Fruit fly (Drosophila melanogaster) whole organism, wandering third instar larva: ENCODE results near the gene eIF5B.

Experiments
- Abd-B ChIP-seq: fragments of >200 bp; optimal IDR thresholded peaks from 2 replicates; lab custom pipeline; 2017; ENCODE audit warnings: missing biosample characterization, missing genetic modification characterization
- CG32264 ChIP-seq: fragments of 200-800 bp; sonication (Bioruptor generic); optimal IDR thresholded peaks from 2 replicates; lab custom pipeline; 2016; ENCODE audit warnings: missing biosample characterization, missing genetic modification characterization
- CG9705 ChIP-seq: fragments of 200-800 bp; sonication (Bioruptor generic); optimal IDR thresholded peaks from 2 replicates; lab custom pipeline; 2018; ENCODE audit warnings: missing biosample characterization, mild to moderate bottlenecking, missing genetic modification characterization
- CrebA ChIP-seq: fragments of 200-800 bp; sonication (Bioruptor generic); optimal IDR thresholded peaks from 2 replicates; lab custom pipeline; 2016; ENCODE audit warnings: missing biosample characterization, mild to moderate bottlenecking, missing genetic modification characterization, borderline replicate concordance
- Dfd ChIP-seq: fragments of >200 bp; optimal IDR thresholded peaks from 2 replicates; lab custom pipeline; 2017; ENCODE audit warnings: missing biosample characterization, missing genetic modification characterization
- Dif ChIP-seq: fragments of 200-275, 200-300 bp; sonication (Bioruptor generic); optimal IDR thresholded peaks from 2 replicates; lab custom pipeline; 2018; ENCODE audit warnings: missing biosample characterization, missing genetic modification characterization; ENCODE audit not compliant: partially characterized antibody
- GATAd ChIP-seq: sonication (Bioruptor generic); optimal IDR thresholded peaks from 2 replicates; lab custom pipeline; 2016; ENCODE audit warnings: missing biosample characterization, missing genetic modification characterization
- HLH106 ChIP-seq: fragments of 200-800 bp; optimal IDR thresholded peaks from 3 replicates; lab custom pipeline; 2019; ENCODE audit warnings: missing biosample characterization, mild to moderate bottlenecking, missing genetic modification characterization, moderate library complexity
- Hnf4 ChIP-seq: fragments of 200-800 bp; sonication (Bioruptor generic); optimal IDR thresholded peaks from 2 replicates; lab custom pipeline; 2016; ENCODE audit warnings: missing biosample characterization, mild to moderate bottlenecking, missing genetic modification characterization
- Hr78 ChIP-seq: fragments of >200 bp; optimal IDR thresholded peaks from 2 replicates; lab custom pipeline; 2017; ENCODE audit warnings: missing biosample characterization, missing genetic modification characterization
- Hr83 ChIP-seq: fragments of 200-300 bp; sonication (Bioruptor generic); optimal IDR thresholded peaks from 2 replicates; lab custom pipeline; 2016; ENCODE audit warnings: missing biosample characterization, mild to moderate bottlenecking, missing genetic modification characterization, moderate library complexity; ENCODE audit not compliant: poor library complexity, severe bottlenecking
- Jra ChIP-seq: sonication (Bioruptor generic); optimal IDR thresholded peaks from 2 replicates; lab custom pipeline; 2016; ENCODE audit warnings: missing biosample characterization, missing genetic modification characterization
- Mio ChIP-seq: sonication (Bioruptor generic); optimal IDR thresholded peaks from 2 replicates; lab custom pipeline; 2016; ENCODE audit warnings: missing biosample characterization, missing genetic modification characterization
- Myc ChIP-seq: fragments of >200 bp; optimal IDR thresholded peaks from 2 replicates; lab custom pipeline; 2017
- N ChIP-seq: fragments of >200 bp; optimal IDR thresholded peaks from 2 replicates; lab custom pipeline; 2018; ENCODE audit warnings: missing biosample characterization, missing external identifiers, missing genetic modification characterization
- OdsH ChIP-seq: fragments of 200-800 bp; sonication (Bioruptor generic); optimal IDR thresholded peaks from 2 replicates; lab custom pipeline; 2016; ENCODE audit warnings: missing biosample characterization, mild to moderate bottlenecking, missing genetic modification characterization
- Rel ChIP-seq, 2 experiments: fragments of 200-800 bp; sonication (Bioruptor generic) in 1 of 2; optimal IDR thresholded peaks; 2 replicates in 1 of 2; 3 replicates in 1 of 2; lab custom pipeline; 2016 to 2019; ENCODE audit warnings: mild to moderate bottlenecking in 2 of 2, missing biosample characterization in 2 of 2, missing genetic modification characterization in 2 of 2, moderate library complexity in 1 of 2
- Sp1 ChIP-seq: fragments of 200-800 bp; sonication (Bioruptor generic); optimal IDR thresholded peaks from 3 replicates; lab custom pipeline; 2019; ENCODE audit warnings: missing biosample characterization, mild to moderate bottlenecking, missing genetic modification characterization, moderate library complexity
- Vsx2 ChIP-seq: fragments of 200-300, 225-300 bp; sonication (Bioruptor generic); optimal IDR thresholded peaks from 2 replicates; lab custom pipeline; 2018; ENCODE audit warnings: missing biosample characterization, missing genetic modification characterization; ENCODE audit not compliant: partially characterized antibody
- br ChIP-seq: fragments of 200-800 bp; sonication (Bioruptor generic); optimal IDR thresholded peaks from 2 replicates; lab custom pipeline; 2016; ENCODE audit warnings: missing biosample characterization, missing genetic modification characterization
- brk ChIP-seq: fragments of 200-800 bp; sonication (Bioruptor generic); optimal IDR thresholded peaks from 2 replicates; lab custom pipeline; 2016; ENCODE audit warnings: missing biosample characterization, mild to moderate bottlenecking, missing genetic modification characterization
- dl ChIP-seq, 2 experiments: fragments of 175-275, 200-275 bp in 1 of 2; fragments of 200-275 bp in 1 of 2; sonication (Bioruptor generic); optimal IDR thresholded peaks; lab custom pipeline; 2018; ENCODE audit warnings: mild to moderate bottlenecking in 2 of 2, missing biosample characterization in 2 of 2, missing genetic modification characterization in 2 of 2, moderate library complexity in 2 of 2; ENCODE audit not compliant: partially characterized antibody in 2 of 2, insufficient read depth in 1 of 2
- dmrt93B ChIP-seq: fragments of 200-800 bp; sonication (Bioruptor generic); optimal IDR thresholded peaks from 2 replicates; lab custom pipeline; 2018; ENCODE audit warnings: missing biosample characterization, mild to moderate bottlenecking, missing genetic modification characterization
- dsf ChIP-seq: sonication (Bioruptor generic); optimal IDR thresholded peaks from 2 replicates; lab custom pipeline; 2016; ENCODE audit warnings: missing biosample characterization, missing genetic modification characterization, borderline replicate concordance
- ey ChIP-seq: fragments of 200-800 bp; sonication (Bioruptor generic); optimal IDR thresholded peaks from 2 replicates; lab custom pipeline; 2016; ENCODE audit warnings: missing biosample characterization, missing genetic modification characterization
- foxo ChIP-seq, 2 experiments: fragments of 200-800 bp; sonication (Bioruptor generic); optimal IDR thresholded peaks; 2 replicates in 1 of 2; 3 replicates in 1 of 2; lab custom pipeline; 2016 to 2017; ENCODE audit warnings: missing biosample characterization in 2 of 2, missing genetic modification characterization in 2 of 2
- fru ChIP-seq: fragments of 200-800 bp; sonication (Bioruptor generic); optimal IDR thresholded peaks from 3 replicates; lab custom pipeline; 2016; ENCODE audit warnings: missing biosample characterization, mild to moderate bottlenecking, missing genetic modification characterization
- h ChIP-seq: fragments of 200-800 bp; sonication (Bioruptor generic); optimal IDR thresholded peaks from 3 replicates; lab custom pipeline; 2016; ENCODE audit warnings: missing biosample characterization, mild to moderate bottlenecking, missing genetic modification characterization
- jim ChIP-seq: fragments of 175-275, 200-325 bp; sonication (Bioruptor generic); optimal IDR thresholded peaks from 2 replicates; lab custom pipeline; 2016; ENCODE audit warnings: missing biosample characterization, mild to moderate bottlenecking, missing genetic modification characterization
- lola ChIP-seq: fragments of >200 bp; optimal IDR thresholded peaks from 2 replicates; lab custom pipeline; 2017; ENCODE audit warnings: missing biosample characterization, missing genetic modification characterization
- pan ChIP-seq: fragments of >200 bp; optimal IDR thresholded peaks from 2 replicates; lab custom pipeline; 2017
- psq ChIP-seq: fragments of 200-800 bp; sonication (Bioruptor generic); optimal IDR thresholded peaks from 3 replicates; lab custom pipeline; 2017; ENCODE audit warnings: missing biosample characterization, mild to moderate bottlenecking, missing genetic modification characterization, moderate library complexity
- rgr ChIP-seq: fragments of 200-800 bp; sonication (Bioruptor generic); optimal IDR thresholded peaks from 3 replicates; lab custom pipeline; 2016; ENCODE audit warnings: missing biosample characterization, mild to moderate bottlenecking, missing genetic modification characterization
- sage ChIP-seq: fragments of 200-800 bp; sonication (Bioruptor generic); optimal IDR thresholded peaks from 2 replicates; lab custom pipeline; 2016; ENCODE audit warnings: missing biosample characterization, mild to moderate bottlenecking, missing genetic modification characterization
- sv ChIP-seq: fragments of 200-800 bp; sonication (Bioruptor generic); optimal IDR thresholded peaks from 3 replicates; lab custom pipeline; 2016; ENCODE audit warnings: missing biosample characterization, missing genetic modification characterization
- tai ChIP-seq: sonication (Bioruptor generic); optimal IDR thresholded peaks from 2 replicates; lab custom pipeline; 2016; ENCODE audit warnings: missing biosample characterization, missing genetic modification characterization
- usp ChIP-seq: fragments of >200 bp; optimal IDR thresholded peaks from 2 replicates; lab custom pipeline; 2017; ENCODE audit warnings: missing biosample characterization, missing genetic modification characterization
- woc ChIP-seq: sonication (Bioruptor generic); optimal IDR thresholded peaks from 2 replicates; lab custom pipeline; 2016; ENCODE audit warnings: missing biosample characterization, mild to moderate bottlenecking, missing genetic modification characterization

eIF5B gene

DNA sequence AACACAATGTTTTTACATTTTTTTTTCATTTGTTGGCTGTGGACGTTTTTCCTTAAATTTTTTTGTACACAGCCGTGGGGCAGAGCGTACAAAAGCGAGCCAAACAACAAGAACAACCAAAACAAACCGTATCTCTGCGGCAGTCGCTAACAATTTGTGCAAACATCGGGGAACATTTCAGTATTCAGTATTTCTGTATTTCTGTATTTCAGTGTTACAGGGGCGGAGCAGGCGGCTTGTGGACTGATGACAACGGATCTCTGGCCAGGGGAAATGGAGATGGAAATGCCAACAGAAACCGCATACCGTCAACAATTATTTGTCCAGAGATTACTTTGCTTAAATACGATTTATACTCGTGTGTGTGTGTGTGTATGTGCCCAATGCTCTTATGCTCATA is 70.3 kb downstream of the eIF5B start:
- TF ChIP-seq Myc (lab: Kevin White, UChicago) (no peak), psq (GFP tag; lab: Kevin White, UChicago) (no peak), Dfd (GFP tag; lab: Kevin White, UChicago) (no peak), h (peak; percentile 8), rgr (GFP tag; lab: Kevin White, UChicago) (no peak), Mio (GFP tag; lab: Kevin White, UChicago) (no peak), fru (GFP tag; lab: Kevin White, UChicago) (peak; percentile 2), brk (GFP tag; lab: Kevin White, UChicago) (no peak), Rel (GFP tag; optimal IDR thresholded peaks at IDR 0.05; lab: Kevin White, UChicago) (no peak), Rel (tag; optimal IDR thresholded peaks at IDR 0.05; lab: Kevin White, UChicago) (no peak), Hr83 (GFP tag; lab: Kevin White, UChicago) (no peak), Dif (GFP tag; lab: Kevin White, UChicago) (no peak), lola (GFP tag; lab: Kevin White, UChicago) (no peak), Abd-B (no peak), CG9705 (GFP tag; lab: Kevin White, UChicago) (no peak), GATAd (GFP tag; lab: Kevin White, UChicago) (no peak)

DNA sequence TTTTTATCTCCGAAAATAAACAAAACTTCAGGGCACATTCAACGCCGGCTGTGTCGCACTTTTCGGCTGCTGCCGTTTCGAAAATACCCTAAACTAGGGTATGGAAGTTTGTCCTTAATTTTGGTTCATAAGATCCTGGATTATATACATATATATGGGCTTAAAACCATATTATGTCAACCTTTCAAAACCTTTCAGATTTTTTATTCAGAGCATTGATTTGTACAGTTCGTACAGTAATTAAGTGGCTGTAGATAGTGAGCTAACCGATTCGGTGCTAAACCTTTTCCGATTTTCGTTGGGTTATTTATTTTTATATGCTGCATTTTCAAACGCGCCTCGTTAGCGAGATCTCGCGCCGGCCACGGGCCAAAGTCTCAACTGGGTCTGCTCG is 71.1 kb downstream of the eIF5B start:
- TF ChIP-seq sage (GFP tag; lab: Kevin White, UChicago), result peak; percentile 82
- TF ChIP-seq GATAd (GFP tag; lab: Kevin White, UChicago), result no peak
- TF ChIP-seq Rel (GFP tag; optimal IDR thresholded peaks at IDR 0.05; lab: Kevin White, UChicago), result no peak
- TF ChIP-seq Rel (tag; optimal IDR thresholded peaks at IDR 0.05; lab: Kevin White, UChicago), result peak; percentile 18
- TF ChIP-seq dl (GFP tag; optimal IDR thresholded peaks at IDR 0.05; lab: Kevin White, UChicago; ENCODE audit: insufficient read depth in 1 of 2, partially characterized antibody in 2 of 2), result no peak
- TF ChIP-seq pan, result no peak
- peak; percentile 92 for TF ChIP-seq h
- TF ChIP-seq OdsH (GFP tag; lab: Kevin White, UChicago), result peak; percentile 48
- no peak for TF ChIP-seq Hr83 (GFP tag; lab: Kevin White, UChicago)
- peak; percentile 39 for TF ChIP-seq psq (GFP tag; lab: Kevin White, UChicago)
- no peak for TF ChIP-seq dsf
- TF ChIP-seq N, result no peak
- no peak for TF ChIP-seq tai (GFP tag; lab: Kevin White, UChicago)
- no peak for TF ChIP-seq CG9705 (GFP tag; lab: Kevin White, UChicago)
- TF ChIP-seq brk (GFP tag; lab: Kevin White, UChicago), result no peak
- peak; percentile 28 for TF ChIP-seq CrebA (GFP tag; lab: Kevin White, UChicago)
- peak; percentile 73 for TF ChIP-seq HLH106
- TF ChIP-seq br (GFP tag; lab: Kevin White, UChicago), result peak; percentile 34
- TF ChIP-seq Mio (GFP tag; lab: Kevin White, UChicago), result no peak
- peak; percentile 31 for TF ChIP-seq rgr (GFP tag; lab: Kevin White, UChicago)
- no peak for TF ChIP-seq Myc (lab: Kevin White, UChicago)
- TF ChIP-seq Abd-B, result no peak
- peak; percentile 24 to 87 for TF ChIP-seq foxo (GFP tag; optimal IDR thresholded peaks at IDR 0.05; lab: Kevin White, UChicago)
- no peak for TF ChIP-seq usp (GFP tag; lab: Kevin White, UChicago)
- peak; percentile 34 for TF ChIP-seq Jra (GFP tag; lab: Kevin White, UChicago)
- TF ChIP-seq CG32264, result peak; percentile 72
- no peak for TF ChIP-seq Hr78 (GFP tag; lab: Kevin White, UChicago)
- no peak for TF ChIP-seq jim (GFP tag; lab: Kevin White, UChicago)
- TF ChIP-seq Sp1 (GFP tag; lab: Kevin White, UChicago), result peak; percentile 79
- peak; percentile 79 for TF ChIP-seq dmrt93B (GFP tag; lab: Kevin White, UChicago)
- peak; percentile 55 for TF ChIP-seq ey (GFP tag; lab: Kevin White, UChicago)
- no peak for TF ChIP-seq lola (GFP tag; lab: Kevin White, UChicago)
- TF ChIP-seq Hnf4 (GFP tag; lab: Kevin White, UChicago), result no peak
- TF ChIP-seq Dfd (GFP tag; lab: Kevin White, UChicago), result no peak
- TF ChIP-seq sv (GFP tag; lab: Kevin White, UChicago), result no peak
- TF ChIP-seq fru (GFP tag; lab: Kevin White, UChicago), result peak; percentile 90
- TF ChIP-seq woc (GFP tag; lab: Kevin White, UChicago), result peak; percentile 91
- TF ChIP-seq Dif (GFP tag; lab: Kevin White, UChicago), result no peak
- TF ChIP-seq Vsx2 (GFP tag; lab: Kevin White, UChicago), result no peak
